Fruit fly (Drosophila melanogaster) whole organism, wandering third instar larva: ENCODE data around the gene CG2839.

Source experiments
- Abd-B ChIP-seq: fragments of >200 bp; optimal IDR thresholded peaks from 2 replicates; lab custom pipeline; 2017; ENCODE audit warnings: missing biosample characterization, missing genetic modification characterization
- CG32264 ChIP-seq: fragments of 200-800 bp; sonication (Bioruptor generic); optimal IDR thresholded peaks from 2 replicates; lab custom pipeline; 2016; ENCODE audit warnings: missing biosample characterization, missing genetic modification characterization
- HLH106 ChIP-seq: fragments of 200-800 bp; optimal IDR thresholded peaks from 3 replicates; lab custom pipeline; 2019; ENCODE audit warnings: missing biosample characterization, mild to moderate bottlenecking, missing genetic modification characterization, moderate library complexity
- Jra ChIP-seq: sonication (Bioruptor generic); optimal IDR thresholded peaks from 2 replicates; lab custom pipeline; 2016; ENCODE audit warnings: missing biosample characterization, missing genetic modification characterization
- ey ChIP-seq: fragments of 200-800 bp; sonication (Bioruptor generic); optimal IDR thresholded peaks from 2 replicates; lab custom pipeline; 2016; ENCODE audit warnings: missing biosample characterization, missing genetic modification characterization
- lola ChIP-seq: fragments of >200 bp; optimal IDR thresholded peaks from 2 replicates; lab custom pipeline; 2017; ENCODE audit warnings: missing biosample characterization, missing genetic modification characterization
- pan ChIP-seq: fragments of >200 bp; optimal IDR thresholded peaks from 2 replicates; lab custom pipeline; 2017
- psq ChIP-seq: fragments of 200-800 bp; sonication (Bioruptor generic); optimal IDR thresholded peaks from 3 replicates; lab custom pipeline; 2017; ENCODE audit warnings: missing biosample characterization, mild to moderate bottlenecking, missing genetic modification characterization, moderate library complexity
- rgr ChIP-seq: fragments of 200-800 bp; sonication (Bioruptor generic); optimal IDR thresholded peaks from 3 replicates; lab custom pipeline; 2016; ENCODE audit warnings: missing biosample characterization, mild to moderate bottlenecking, missing genetic modification characterization
- sage ChIP-seq: fragments of 200-800 bp; sonication (Bioruptor generic); optimal IDR thresholded peaks from 2 replicates; lab custom pipeline; 2016; ENCODE audit warnings: missing biosample characterization, mild to moderate bottlenecking, missing genetic modification characterization
- tai ChIP-seq: sonication (Bioruptor generic); optimal IDR thresholded peaks from 2 replicates; lab custom pipeline; 2016; ENCODE audit warnings: missing biosample characterization, missing genetic modification characterization
- woc ChIP-seq: sonication (Bioruptor generic); optimal IDR thresholded peaks from 2 replicates; lab custom pipeline; 2016; ENCODE audit warnings: missing biosample characterization, mild to moderate bottlenecking, missing genetic modification characterization

DNA sequence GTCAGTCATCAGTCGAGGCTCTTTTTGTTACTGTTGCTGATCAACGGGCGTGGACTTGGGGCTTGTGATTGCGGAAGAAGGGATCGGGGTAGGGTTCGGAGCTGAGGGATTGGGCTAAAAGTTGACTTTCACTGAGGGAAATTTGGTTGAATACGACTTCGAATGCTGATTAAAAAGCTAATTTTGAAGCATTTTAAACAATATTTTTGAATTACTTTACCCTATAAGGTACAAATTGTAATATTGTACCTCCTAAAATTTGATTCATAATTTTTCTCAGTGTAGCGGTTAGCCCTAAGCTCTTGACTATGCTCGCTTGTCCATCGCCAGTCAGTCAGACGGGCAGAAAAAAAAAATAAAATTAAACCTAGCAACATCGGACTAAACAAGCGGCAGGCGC is 21.1 kb downstream of the CG2839 start:
- TF ChIP-seq HLH106 (tag; lab: Kevin White, UChicago) (no peak), pan (lab: Kevin White, UChicago) (no peak), psq (no peak), Jra (no peak), woc (GFP tag; lab: Kevin White, UChicago) (no peak), rgr (GFP tag; lab: Kevin White, UChicago) (peak; percentile 25), CG32264 (no peak), Abd-B (GFP tag; lab: Kevin White, UChicago) (no peak), lola (GFP tag; lab: Kevin White, UChicago) (no peak), ey (GFP tag; lab: Kevin White, UChicago) (peak; percentile 22), sage (GFP tag; lab: Kevin White, UChicago) (no peak), tai (GFP tag; lab: Kevin White, UChicago) (no peak)
